Fruit fly (Drosophila melanogaster): ENCODE data around the gene CG14187.

- no peak for TF ChIP-seq psq (optimal IDR thresholded peaks at IDR 0.05)
- no peak for TF ChIP-seq insv (optimal IDR thresholded peaks at IDR 0.05)
- TF ChIP-seq h (optimal IDR thresholded peaks at IDR 0.05) = no peak
- TF ChIP-seq Sin3A (optimal IDR thresholded peaks at IDR 0.05) = no peak
Observed at dm6 chr3L:20138327-20138726, 25.7 kb upstream of the CG14187 start.
